Worm (Caenorhabditis elegans) whole organism, young adult: ENCODE measurements around the gene mdf-2.

Experiments used
- F55B11.4 ChIP-seq: sonication (generic microtip); optimal IDR thresholded peaks from 2 replicates; lab custom pipeline; 2016; ENCODE audit warnings: missing compliant biosample characterization, missing genetic modification characterization, borderline replicate concordance; ENCODE audit not compliant: insufficient read depth
- dpl-1 ChIP-seq: fragments of 150-350 bp; optimal IDR thresholded peaks from 2 replicates; lab custom pipeline; 2014; ENCODE audit warnings: missing biosample characterization, missing genetic modification reagents, missing genetic modification characterization
- efl-1 ChIP-seq: fragments of 150-350 bp; optimal IDR thresholded peaks from 2 replicates; lab custom pipeline; 2014; ENCODE audit warnings: missing biosample characterization, missing genetic modification reagents, missing genetic modification characterization
- ets-4 ChIP-seq: fragments of 200-800 bp; sonication (Bioruptor generic); optimal IDR thresholded peaks from 2 replicates; lab custom pipeline; 2018; ENCODE audit warnings: mild to moderate bottlenecking, missing genetic modification characterization, missing compliant biosample characterization
- let-607 ChIP-seq, 2 experiments: fragments of 200-800 bp in 1 of 2; sonication (Bioruptor generic) in 1 of 2; sonication (generic microtip) in 1 of 2; optimal IDR thresholded peaks; 2 replicates each; lab custom pipeline; 2016 to 2018; ENCODE audit warnings: mild to moderate bottlenecking in 2 of 2, missing compliant biosample characterization in 2 of 2, missing genetic modification characterization in 2 of 2, moderate library complexity in 2 of 2, missing genotype in 1 of 2
- lsl-1 ChIP-seq: fragments of 200-800 bp; sonication (Bioruptor generic); optimal IDR thresholded peaks from 2 replicates; lab custom pipeline; 2018; ENCODE audit warnings: mild to moderate bottlenecking, missing genetic modification characterization, moderate library complexity, missing compliant biosample characterization
- nhr-179 ChIP-seq: sonication (generic microtip); optimal IDR thresholded peaks from 2 replicates; lab custom pipeline; 2016; ENCODE audit warnings: mild to moderate bottlenecking, missing genetic modification characterization, missing compliant biosample characterization
- snpc-1.3 ChIP-seq: sonication (generic microtip); optimal IDR thresholded peaks from 2 replicates; lab custom pipeline; 2017; ENCODE audit warnings: missing genetic modification characterization, mild to moderate bottlenecking, missing compliant biosample characterization, antibody characterized with exemption, moderate library complexity, missing genotype, missing genetic modification reagents; ENCODE audit not compliant: insufficient read depth
- unc-130 ChIP-seq: sonication (generic microtip); optimal IDR thresholded peaks from 2 replicates; lab custom pipeline; 2016; ENCODE audit warnings: missing genetic modification reagents, missing genetic modification characterization, missing compliant biosample characterization
- ztf-25 ChIP-seq: fragments of 200-800 bp; sonication (Bioruptor generic); IDR thresholded peaks from 2 replicates; pipeline ENCODE4 v1.3.6; 2022; ENCODE audit warnings: missing genetic modification reagents, missing genetic modification characterization, missing compliant biosample characterization

ce11 chrIV:2597417-2597816 lies 43.5 kb downstream of the mdf-2 start, which contains the start of gene Y69A2AR.47:
- TF ChIP-seq ztf-25 (GFP tag; lab: Robert Waterston, UW) (no peak), let-607 (tag; optimal IDR thresholded peaks at IDR 0.05; lab: Kevin White, UChicago) (no peak), efl-1 (GFP tag; lab: Kevin White, UChicago) (no peak), dpl-1 (GFP tag; lab: Kevin White, UChicago) (no peak), nhr-179 (tag; lab: Kevin White, UChicago) (no peak), F55B11.4 (tag; lab: Kevin White, UChicago) (no peak), snpc-1.3 (tag; lab: Kevin White, UChicago) (no peak), lsl-1 (no peak), unc-130 (no peak), ets-4 (GFP tag; lab: Kevin White, UChicago) (no peak)
